Worm (Caenorhabditis elegans) whole organism, L1 larva: ENCODE results near the gene unc-1.

Experiments used
- C04F5.9 ChIP-seq: sonication (generic microtip); optimal IDR thresholded peaks from 2 replicates; lab custom pipeline; 2016; ENCODE audit warnings: missing genetic modification characterization, missing compliant biosample characterization
- Y116A8C.19 ChIP-seq: sonication (generic microtip); optimal IDR thresholded peaks from 2 replicates; lab custom pipeline; 2016; ENCODE audit warnings: missing compliant biosample characterization, missing genetic modification characterization, borderline replicate concordance
- alr-1 ChIP-seq: fragments of 200-800 bp; sonication (Bioruptor generic); optimal IDR thresholded peaks from 2 replicates; lab custom pipeline; 2018; ENCODE audit warnings: borderline replicate concordance, mild to moderate bottlenecking, missing genetic modification characterization, missing compliant biosample characterization
- aly-2 ChIP-seq: fragments of 150-350 bp; optimal IDR thresholded peaks from 2 replicates; lab custom pipeline; 2014; ENCODE audit warnings: missing biosample characterization, missing genetic modification characterization
- ceh-8 ChIP-seq: fragments of 200-800 bp; sonication (Bioruptor generic); optimal IDR thresholded peaks from 2 replicates; lab custom pipeline; 2018; ENCODE audit warnings: mild to moderate bottlenecking, missing genetic modification characterization, moderate library complexity, missing compliant biosample characterization
- ceh-82 ChIP-seq, 3 experiments: fragments of 150-350 bp in 1 of 3; sonication (generic microtip) in 2 of 3; optimal IDR thresholded peaks; 2 replicates each; lab custom pipeline; 2014 to 2017; ENCODE audit warnings: missing biosample characterization in 3 of 3, missing genetic modification characterization in 3 of 3
- dsc-1 ChIP-seq: sonication (generic microtip); optimal IDR thresholded peaks from 2 replicates; lab custom pipeline; 2016; ENCODE audit warnings: mild to moderate bottlenecking, missing genetic modification characterization, missing compliant biosample characterization
- elt-2 ChIP-seq: sonication (generic microtip); optimal IDR thresholded peaks from 2 replicates; lab custom pipeline; 2016; ENCODE audit warnings: missing genetic modification characterization, mild to moderate bottlenecking, inconsistent platforms, missing compliant biosample characterization, missing genetic modification reagents
- fkh-10 ChIP-seq: sonication (generic microtip); optimal IDR thresholded peaks from 2 replicates; lab custom pipeline; 2017; ENCODE audit warnings: missing biosample characterization, missing genetic modification reagents, missing genetic modification characterization
- fkh-4 ChIP-seq: sonication (generic microtip); optimal IDR thresholded peaks from 2 replicates; lab custom pipeline; 2016; ENCODE audit warnings: missing compliant biosample characterization, missing genetic modification characterization, borderline replicate concordance
- fkh-8 ChIP-seq: sonication (generic microtip); optimal IDR thresholded peaks from 2 replicates; lab custom pipeline; 2016; ENCODE audit warnings: mild to moderate bottlenecking, missing genetic modification characterization, missing compliant biosample characterization
- fos-1 ChIP-seq: fragments of 150-350 bp; optimal IDR thresholded peaks from 2 replicates; lab custom pipeline; 2014; ENCODE audit warnings: missing biosample characterization, missing genetic modification characterization
- grh-1 ChIP-seq: fragments of 200-800 bp; sonication (Bioruptor generic); IDR thresholded peaks from 2 replicates; pipeline ENCODE4 v1.3.6; 2022; ENCODE audit warnings: missing genetic modification reagents, missing genetic modification characterization, missing compliant biosample characterization
- hlh-4 ChIP-seq: sonication (generic microtip); optimal IDR thresholded peaks from 2 replicates; lab custom pipeline; 2016; ENCODE audit warnings: mild to moderate bottlenecking, missing genetic modification characterization, missing compliant biosample characterization
- hpl-2 ChIP-seq: fragments of 150-350 bp; optimal IDR thresholded peaks from 2 replicates; lab custom pipeline; 2014; ENCODE audit warnings: missing biosample characterization, missing genetic modification reagents, missing genetic modification characterization
- irx-1 ChIP-seq: sonication (generic microtip); optimal IDR thresholded peaks from 2 replicates; lab custom pipeline; 2016; ENCODE audit warnings: missing genetic modification characterization, missing compliant biosample characterization
- isw-1 ChIP-seq: fragments of 200-800 bp; sonication (Bioruptor generic); IDR thresholded peaks from 2 replicates; pipeline ENCODE4 v1.3.6; 2022; ENCODE audit warnings: missing genetic modification characterization, missing compliant biosample characterization
- lin-14 ChIP-seq: fragments of 200-800 bp; sonication (Bioruptor generic); optimal IDR thresholded peaks from 2 replicates; lab custom pipeline; 2018; ENCODE audit warnings: mild to moderate bottlenecking, missing genetic modification characterization, moderate library complexity, missing compliant biosample characterization
- lin-35 ChIP-seq, 2 experiments: fragments of 150-350 bp; optimal IDR thresholded peaks; 2 replicates each; lab custom pipeline; 2014; ENCODE audit warnings: missing biosample characterization in 2 of 2, missing genetic modification characterization in 2 of 2, missing genetic modification reagents in 2 of 2
- lsy-2 ChIP-seq, 2 experiments: fragments of 150-350 bp; optimal IDR thresholded peaks; 2 replicates each; lab custom pipeline; 2014; ENCODE audit warnings: missing biosample characterization in 2 of 2, missing genetic modification characterization in 2 of 2
- mdl-1 ChIP-seq, 2 experiments: fragments of 150-350 bp; optimal IDR thresholded peaks; 2 replicates each; lab custom pipeline; 2014 to 2017; ENCODE audit warnings: missing biosample characterization in 2 of 2, missing genetic modification characterization in 2 of 2, inconsistent platforms in 1 of 2
- mef-2 ChIP-seq: fragments of 150-350 bp; optimal IDR thresholded peaks from 2 replicates; lab custom pipeline; 2014; ENCODE audit warnings: missing biosample characterization, missing genetic modification characterization
- mep-1 ChIP-seq: fragments of 150-350 bp; optimal IDR thresholded peaks from 2 replicates; lab custom pipeline; 2014; ENCODE audit warnings: missing biosample characterization, missing genetic modification characterization
- nhr-11 ChIP-seq: fragments of 150-350 bp; optimal IDR thresholded peaks from 2 replicates; lab custom pipeline; 2014; ENCODE audit warnings: missing biosample characterization, missing genetic modification characterization
- nhr-19 ChIP-seq: fragments of 200-800 bp; sonication (Bioruptor generic); conservative IDR thresholded peaks from 2 replicates; pipeline ENCODE4 v1.3.6; 2022; ENCODE audit warnings: missing genetic modification characterization, missing compliant biosample characterization
- nhr-20 ChIP-seq: sonication (generic microtip); optimal IDR thresholded peaks from 2 replicates; lab custom pipeline; 2016; ENCODE audit warnings: mild to moderate bottlenecking, missing genetic modification characterization, missing compliant biosample characterization
- nhr-28 ChIP-seq: fragments of 150-350 bp; optimal IDR thresholded peaks from 2 replicates; lab custom pipeline; 2014; ENCODE audit warnings: missing biosample characterization, missing genetic modification characterization
- nhr-71 ChIP-seq: sonication (generic microtip); optimal IDR thresholded peaks from 2 replicates; lab custom pipeline; 2016; ENCODE audit warnings: mild to moderate bottlenecking, missing genetic modification characterization, moderate library complexity, missing compliant biosample characterization
- nhr-76 ChIP-seq: sonication (generic microtip); optimal IDR thresholded peaks from 2 replicates; lab custom pipeline; 2017; ENCODE audit warnings: missing biosample characterization, missing genetic modification characterization
- nhr-84 ChIP-seq: sonication (generic microtip); optimal IDR thresholded peaks from 2 replicates; lab custom pipeline; 2017; ENCODE audit warnings: missing biosample characterization, missing genetic modification characterization
- nhr-85 ChIP-seq: sonication (generic microtip); peaks from one replicate; lab custom pipeline; 2016; ENCODE audit warnings: missing genetic modification characterization, inconsistent platforms, missing compliant biosample characterization
- pag-3 ChIP-seq: sonication (generic microtip); optimal IDR thresholded peaks from 2 replicates; lab custom pipeline; 2017; ENCODE audit warnings: missing genetic modification characterization, mild to moderate bottlenecking, missing compliant biosample characterization, antibody characterized with exemption, borderline replicate concordance; ENCODE audit not compliant: insufficient read depth
- rnt-1 ChIP-seq: sonication (generic microtip); optimal IDR thresholded peaks from 2 replicates; lab custom pipeline; 2016; ENCODE audit warnings: mild to moderate bottlenecking, missing genetic modification characterization, moderate library complexity, missing compliant biosample characterization
- skn-1 ChIP-seq: fragments of 150-350 bp; optimal IDR thresholded peaks from 2 replicates; lab custom pipeline; 2014; ENCODE audit warnings: missing biosample characterization, missing genetic modification characterization
- snpc-4 ChIP-seq: fragments of 150-350 bp; optimal IDR thresholded peaks from 2 replicates; lab custom pipeline; 2014; ENCODE audit warnings: missing biosample characterization, missing genetic modification characterization
- snu-23 ChIP-seq: sonication (generic microtip); optimal IDR thresholded peaks from 2 replicates; lab custom pipeline; 2016; ENCODE audit warnings: missing genetic modification characterization, missing compliant biosample characterization
- sox-4 ChIP-seq: sonication (generic microtip); optimal IDR thresholded peaks from 2 replicates; lab custom pipeline; 2016; ENCODE audit warnings: missing genetic modification characterization, missing compliant biosample characterization
- sup-37 ChIP-seq: fragments of 200-800 bp; sonication (Bioruptor generic); optimal IDR thresholded peaks from 2 replicates; lab custom pipeline; 2018; ENCODE audit warnings: mild to moderate bottlenecking, missing genetic modification characterization, missing compliant biosample characterization
- swsn-7 ChIP-seq: sonication (generic microtip); optimal IDR thresholded peaks from 2 replicates; lab custom pipeline; 2016; ENCODE audit warnings: missing genetic modification characterization, missing compliant biosample characterization
- unc-30 ChIP-seq: sonication (generic microtip); optimal IDR thresholded peaks from 2 replicates; lab custom pipeline; 2017; ENCODE audit warnings: missing biosample characterization, missing genetic modification characterization
- unc-62 ChIP-seq: fragments of 150-350 bp; optimal IDR thresholded peaks from 2 replicates; lab custom pipeline; 2014; ENCODE audit warnings: missing biosample characterization, missing genetic modification reagents, missing genetic modification characterization
- unc-86 ChIP-seq: sonication (generic microtip); optimal IDR thresholded peaks from 2 replicates; lab custom pipeline; 2016; ENCODE audit warnings: missing genetic modification characterization, missing compliant biosample characterization
- xbp-1 ChIP-seq: sonication (generic microtip); optimal IDR thresholded peaks from 2 replicates; lab custom pipeline; 2016; ENCODE audit warnings: missing genetic modification characterization, missing compliant biosample characterization
- zag-1 ChIP-seq: fragments of 150-350 bp; optimal IDR thresholded peaks from 2 replicates; lab custom pipeline; 2014; ENCODE audit warnings: missing biosample characterization, missing genetic modification characterization
- ztf-11 ChIP-seq, 2 experiments: sonication (generic microtip); optimal IDR thresholded peaks; 2 replicates each; lab custom pipeline; 2016 to 2017; ENCODE audit warnings: missing genetic modification characterization in 2 of 2, missing biosample characterization in 1 of 2, missing compliant biosample characterization in 1 of 2
- ztf-4 ChIP-seq: fragments of 150-350 bp; optimal IDR thresholded peaks from 2 replicates; lab custom pipeline; 2014; ENCODE audit warnings: missing biosample characterization, missing genetic modification characterization

unc-1 gene

ce11 chrX:1086406-1086897, 24.2 kb upstream of the unc-1 start (continued):
- TF ChIP-seq fos-1 (tag; lab: Kevin White, UChicago) (no peak), dsc-1 (tag; lab: Kevin White, UChicago) (peak; percentile 97), irx-1 (tag; lab: Kevin White, UChicago) (no peak), Y116A8C.19 (tag; lab: Kevin White, UChicago) (no peak)

- no peak for TF ChIP-seq unc-86 (tag; lab: Kevin White, UChicago)
- TF ChIP-seq fkh-10 (GFP tag; lab: Kevin White, UChicago) = no peak
- TF ChIP-seq zag-1 (tag; lab: Kevin White, UChicago) = no peak
- no peak for TF ChIP-seq ztf-4 (tag; lab: Kevin White, UChicago)
- no peak for TF ChIP-seq nhr-19 (GFP tag; lab: Robert Waterston, UW)
- no peak for TF ChIP-seq ztf-11 (tag; optimal IDR thresholded peaks at IDR 0.05; lab: Kevin White, UChicago)
Measured at ce11 chrX:1085000-1085399, 22.7 kb upstream of the unc-1 start.

ce11 chrX:1081927-1082326, 19.7 kb upstream of the unc-1 start:
- TF ChIP-seq sup-37 (GFP tag; lab: Kevin White, UChicago) = no peak
- no peak for TF ChIP-seq unc-86 (tag; lab: Kevin White, UChicago)
- TF ChIP-seq ceh-82 (tag; optimal IDR thresholded peaks at IDR 0.05; lab: Kevin White, UChicago) = no peak
- no peak for TF ChIP-seq alr-1 (tag; lab: Kevin White, UChicago)
- TF ChIP-seq isw-1 (GFP tag; lab: Robert Waterston, UW) = no peak
- no peak for TF ChIP-seq C04F5.9
- TF ChIP-seq dsc-1 (tag; lab: Kevin White, UChicago) = peak; percentile 44
- TF ChIP-seq unc-30 (tag; lab: Kevin White, UChicago) = no peak
- TF ChIP-seq aly-2 (tag; lab: Kevin White, UChicago) = no peak
- peak; percentile 59 for TF ChIP-seq rnt-1 (tag; lab: Kevin White, UChicago)
- TF ChIP-seq mdl-1 (tag; optimal IDR thresholded peaks at IDR 0.05; lab: Kevin White, UChicago) = peak in 1 of 2 experiments; percentile 2
- TF ChIP-seq lin-14 (GFP tag; lab: Kevin White, UChicago) = peak; percentile 63
- TF ChIP-seq snpc-4 (tag; lab: Kevin White, UChicago) = no peak
- no peak for TF ChIP-seq nhr-85
- TF ChIP-seq grh-1 (GFP tag; lab: Robert Waterston, UW) = no peak
- no peak for TF ChIP-seq fkh-4
- no peak for TF ChIP-seq hpl-2 (GFP tag; lab: Kevin White, UChicago)
- TF ChIP-seq nhr-76 (tag; lab: Kevin White, UChicago) = no peak
- peak in 1 of 2 experiments; percentile 10 for TF ChIP-seq lsy-2 (tag; optimal IDR thresholded peaks at IDR 0.05; lab: Kevin White, UChicago)
- no peak for TF ChIP-seq nhr-11
- peak; percentile 17 for TF ChIP-seq nhr-71 (tag; lab: Kevin White, UChicago)
- peak; percentile 7 for TF ChIP-seq snu-23 (GFP tag; lab: Kevin White, UChicago)
- peak; percentile 17; the same call in 1 of the 2 replicates for TF ChIP-seq nhr-19 (GFP tag; lab: Robert Waterston, UW)
- no peak for TF ChIP-seq mep-1
- TF ChIP-seq skn-1 (tag; lab: Kevin White, UChicago) = peak; percentile 16
- TF ChIP-seq fkh-8 (tag; lab: Kevin White, UChicago) = no peak

- TF ChIP-seq mef-2 (tag; lab: Kevin White, UChicago) = no peak
- peak; percentile 1 for TF ChIP-seq dsc-1 (tag; lab: Kevin White, UChicago)
- no peak for TF ChIP-seq hlh-4
- no peak for TF ChIP-seq alr-1 (tag; lab: Kevin White, UChicago)
- no peak for TF ChIP-seq irx-1 (tag; lab: Kevin White, UChicago)
- no peak for TF ChIP-seq nhr-84 (tag; lab: Kevin White, UChicago)
- peak; percentile 45 for TF ChIP-seq nhr-71 (tag; lab: Kevin White, UChicago)
- no peak for TF ChIP-seq nhr-20 (tag; lab: Kevin White, UChicago)
- TF ChIP-seq nhr-28 (tag; lab: Kevin White, UChicago) = no peak
- TF ChIP-seq sox-4 (tag; lab: Kevin White, UChicago) = no peak
- no peak for TF ChIP-seq ceh-8 (GFP tag; lab: Kevin White, UChicago)
- no peak for TF ChIP-seq lin-35 (GFP tag; optimal IDR thresholded peaks at IDR 0.05; lab: Kevin White, UChicago)
- TF ChIP-seq unc-62 = no peak
- TF ChIP-seq pag-3 (tag; lab: Kevin White, UChicago) = peak; percentile 35
- TF ChIP-seq swsn-7 (tag; lab: Kevin White, UChicago) = no peak
- TF ChIP-seq snu-23 (GFP tag; lab: Kevin White, UChicago) = no peak
- TF ChIP-seq fkh-10 (GFP tag; lab: Kevin White, UChicago) = no peak
- no peak for TF ChIP-seq xbp-1
- no peak for TF ChIP-seq elt-2 (tag; lab: Kevin White, UChicago)
- no peak for TF ChIP-seq nhr-11
- TF ChIP-seq mdl-1 (tag; optimal IDR thresholded peaks at IDR 0.05; lab: Kevin White, UChicago) = no peak
- no peak for TF ChIP-seq isw-1 (GFP tag; lab: Robert Waterston, UW)
Measured at ce11 chrX:1080549-1080948, 18.3 kb upstream of the unc-1 start, which contains the start of gene pfn-3. Gene pfn-3, minus strand, starts transcription at chrX:1080649.
